Worm (Caenorhabditis elegans): ENCODE data around the gene irld-55.
A peak's percentile ranks its signal among the peaks of the same experiment; 100 is the strongest.

DNA sequence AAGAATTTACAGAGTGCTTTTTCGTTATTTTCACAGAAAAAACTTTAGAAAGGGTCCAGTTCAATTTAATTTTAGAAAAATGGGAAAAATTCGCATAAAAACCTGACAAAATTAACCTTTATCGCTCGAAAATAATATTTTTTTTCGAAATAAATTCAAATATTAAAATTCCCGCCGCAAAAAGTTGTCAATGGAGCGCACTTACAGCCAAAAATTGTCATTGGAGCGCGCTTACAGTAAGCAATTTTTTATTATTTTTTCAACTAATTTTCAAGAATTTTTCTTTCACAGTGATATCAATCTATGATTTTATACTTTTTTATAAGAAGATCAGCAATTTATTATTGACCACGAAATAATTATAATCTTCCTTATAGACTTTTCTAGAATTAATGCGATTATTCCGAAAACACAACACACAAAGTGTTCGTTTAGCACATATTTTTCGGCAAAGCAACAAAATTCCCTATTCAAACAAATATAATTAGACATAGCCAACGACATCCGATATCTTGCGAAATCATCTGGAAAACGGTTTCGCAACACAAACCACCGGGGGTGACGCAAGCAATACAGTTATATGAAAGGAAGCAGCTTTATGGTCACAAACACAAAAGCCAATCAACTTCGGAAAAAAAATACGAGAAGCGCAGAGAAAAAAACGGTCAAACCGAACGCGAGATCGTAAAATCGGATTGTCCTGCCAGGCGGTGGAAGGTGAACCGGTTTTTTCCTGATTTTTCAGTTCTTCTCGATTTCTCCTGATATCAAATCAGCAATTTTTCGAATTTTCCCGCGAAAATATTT is 50.4 kb downstream of the irld-55 start:
- no peak for TF ChIP-seq aly-2 (tag; optimal IDR thresholded peaks at IDR 0.05)
- TF ChIP-seq unc-55 (GFP tag; optimal IDR thresholded peaks at IDR 0.05): peak; percentile 44
- no peak for TF ChIP-seq skn-1 (tag; optimal IDR thresholded peaks at IDR 0.05)
- TF ChIP-seq nhr-237 (tag; optimal IDR thresholded peaks at IDR 0.05): no peak
- TF ChIP-seq sma-3 (GFP tag; optimal IDR thresholded peaks at IDR 0.05): no peak
- TF ChIP-seq ama-1 (optimal IDR thresholded peaks at IDR 0.05): no peak
- no peak for TF ChIP-seq Y55F3AM.14 (GFP tag; optimal IDR thresholded peaks at IDR 0.05)
- TF ChIP-seq snpc-4 (tag; optimal IDR thresholded peaks at IDR 0.05): no peak
- no peak for TF ChIP-seq elt-3 (tag; optimal IDR thresholded peaks at IDR 0.05)
- TF ChIP-seq zag-1 (tag; optimal IDR thresholded peaks at IDR 0.05): no peak
- TF ChIP-seq mab-5 (tag; optimal IDR thresholded peaks at IDR 0.05): no peak
- TF ChIP-seq mdl-1 (tag; optimal IDR thresholded peaks at IDR 0.05): no peak
- no peak for TF ChIP-seq blmp-1 (tag; optimal IDR thresholded peaks at IDR 0.05; ENCODE audit: insufficient read depth)
- TF ChIP-seq nhr-6 (tag; optimal IDR thresholded peaks at IDR 0.05): no peak

Measured in whole organism, L2 larva.